Worm (Caenorhabditis elegans) whole organism, dauer: ENCODE data around the gene sre-48.
"Not testable (repeated sequence)": the region's sequence is repeated elsewhere in the genome, so short reads cannot be mapped to it uniquely, and the experiment has no call there.

ENCODE experiments used
- unc-62 ChIP-seq: sonication (generic microtip); optimal IDR thresholded peaks from 2 replicates; lab custom pipeline; 2017; ENCODE audit warnings: missing biosample characterization, missing genetic modification reagents, missing genetic modification characterization

The sre-48 gene

ce11 chrII:13979833-13980513 is at the start of gene sre-48:
Gene sre-48, minus strand, starts transcription at chrII:13979883.
- TF ChIP-seq unc-62 (GFP tag; lab: Kevin White, UChicago), result no peak

DNA sequence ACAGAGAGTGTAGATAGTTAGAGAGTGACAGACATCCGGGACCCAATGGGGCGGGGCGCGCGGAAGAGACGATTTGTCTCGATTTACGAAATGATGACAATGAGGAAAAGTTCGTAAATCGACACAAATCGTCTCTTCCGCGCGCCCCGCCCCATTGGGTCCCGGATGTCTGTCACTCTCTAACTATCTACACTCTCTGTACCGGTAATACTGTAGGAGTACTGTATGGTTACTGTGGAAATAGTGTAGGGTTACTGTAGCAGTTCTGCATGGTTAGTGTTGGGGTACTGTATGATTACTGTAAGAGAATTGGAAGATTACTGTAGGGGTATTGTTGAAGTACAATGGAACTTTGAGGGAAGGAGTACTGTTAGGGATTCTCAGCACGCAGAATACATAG is 41.5 kb upstream of the sre-48 start, which contains the start of gene F01D5.10:
F01D5.10 (minus strand) TSS at position 101 of the 400 bp plus-strand sequence.
- not testable (repeated sequence) for TF ChIP-seq unc-62 (GFP tag; lab: Kevin White, UChicago)

ce11 chrII:14018887-14019286 is 39.2 kb upstream of the sre-48 start:
- TF ChIP-seq unc-62 (GFP tag; lab: Kevin White, UChicago), result no peak

DNA sequence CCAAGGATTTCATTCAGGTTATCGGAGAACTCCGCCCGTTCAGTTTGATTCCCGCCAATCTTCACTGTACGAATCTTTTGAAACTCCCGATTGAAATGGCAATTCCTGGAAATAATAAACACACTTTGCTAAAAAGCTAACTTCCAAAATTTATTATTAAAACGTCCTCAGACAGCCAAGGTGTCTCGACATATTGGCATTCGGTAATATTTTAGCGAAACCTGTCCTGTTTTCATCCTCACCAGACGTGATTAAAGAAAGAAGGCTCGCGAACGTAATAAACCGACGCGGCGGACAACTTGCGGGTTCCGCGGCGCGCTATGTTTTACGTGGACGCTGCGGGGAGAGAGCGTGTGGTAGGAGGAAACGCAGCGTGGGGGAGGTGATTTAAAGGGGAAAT is 38.5 kb upstream of the sre-48 start:
- TF ChIP-seq unc-62 (GFP tag; lab: Kevin White, UChicago), result no peak

ce11 chrII:14016865-14017264 is 37.2 kb upstream of the sre-48 start, which contains the start of gene cyp-37A1:
Gene cyp-37A1, minus strand, starts transcription at chrII:14016965.
- TF ChIP-seq unc-62 (GFP tag; lab: Kevin White, UChicago), result no peak

DNA sequence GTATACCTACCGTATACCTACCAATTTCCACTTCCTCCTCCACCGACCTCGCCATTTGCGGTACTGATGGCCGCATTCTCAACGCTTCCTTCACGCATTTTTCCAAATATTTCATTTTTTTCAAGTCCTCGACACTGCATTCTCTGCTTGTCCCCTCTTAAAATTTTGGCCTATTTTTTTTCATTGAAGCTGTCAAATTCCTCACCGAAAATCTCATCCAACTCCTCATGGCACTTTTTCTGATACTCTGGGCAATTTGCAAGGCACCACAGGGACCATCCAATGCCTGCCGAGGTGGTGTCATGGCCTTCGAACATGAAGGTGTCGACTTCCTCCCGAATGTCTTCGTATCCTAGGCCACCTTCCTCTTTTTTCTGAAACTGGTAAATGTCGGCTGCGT is 35.0 kb upstream of the sre-48 start:
- no peak for TF ChIP-seq unc-62 (GFP tag; lab: Kevin White, UChicago)

DNA sequence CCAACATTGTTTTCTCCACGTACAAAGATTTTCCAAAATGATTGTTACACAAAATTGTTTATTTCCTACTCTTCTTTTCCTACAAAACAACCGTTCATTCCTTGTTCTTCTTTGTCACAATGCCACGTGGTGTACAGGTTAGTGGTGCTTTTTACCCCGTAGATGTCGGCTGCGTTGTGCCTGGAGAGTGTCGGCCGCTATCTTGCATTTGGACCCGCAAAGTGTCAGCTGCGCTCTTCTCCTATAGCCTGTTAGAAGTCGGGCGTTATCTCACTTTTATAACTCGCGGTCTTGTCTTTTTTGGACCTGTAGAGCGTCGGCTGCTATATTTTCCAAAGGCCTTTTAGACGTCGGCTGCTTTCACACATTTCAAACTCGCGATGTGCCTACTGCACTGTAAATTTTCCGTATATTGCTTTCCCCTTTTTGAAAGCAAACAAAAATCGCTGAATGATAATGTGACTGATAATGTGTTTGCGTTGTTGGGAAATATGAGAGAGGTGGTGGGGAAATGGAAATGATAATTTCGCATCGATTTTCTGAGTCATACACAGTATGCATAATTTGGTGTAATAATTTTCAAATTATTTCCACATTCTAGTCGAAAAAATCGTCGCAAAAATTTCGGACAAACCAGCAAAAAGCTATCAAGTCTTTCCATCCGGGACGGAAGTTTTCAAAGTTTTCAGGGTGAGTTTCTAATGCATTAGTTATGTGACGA is 31.1 kb upstream of the sre-48 start, which contains the start of gene F01D5.8:
F01D5.8 (plus strand) TSS at position 51 of the 721 bp plus-strand sequence.
- no peak for TF ChIP-seq unc-62 (GFP tag; lab: Kevin White, UChicago)

- no peak for TF ChIP-seq unc-62 (GFP tag; lab: Kevin White, UChicago)
Measured at ce11 chrII:14008359-14008758, 28.7 kb upstream of the sre-48 start, which contains the start of gene F01D5.7. Gene F01D5.7, plus strand, starts transcription at chrII:14008659.

DNA sequence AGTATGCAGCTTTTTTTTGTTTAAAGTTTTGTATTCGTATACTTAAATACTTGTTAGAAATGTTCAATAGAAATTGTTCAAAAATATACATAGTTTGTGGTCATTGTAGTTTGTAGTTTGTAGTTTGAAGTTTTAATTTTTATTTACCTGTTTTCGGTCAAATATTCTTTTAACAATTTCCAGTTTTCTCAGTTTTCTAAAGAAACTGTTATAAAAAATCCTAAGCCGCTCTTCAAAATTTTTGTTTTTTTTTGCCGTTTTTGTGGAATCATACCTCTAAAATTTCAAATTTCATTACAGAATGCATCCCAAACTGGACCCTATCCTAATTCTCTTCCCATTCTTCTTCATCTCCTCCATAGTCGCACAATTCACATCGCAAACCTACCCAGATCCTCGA is 26.5 kb upstream of the sre-48 start, which contains the start of gene F01D5.6:
F01D5.6 (plus strand) TSS at position 301 of the 400 bp plus-strand sequence.
- TF ChIP-seq unc-62 (GFP tag; lab: Kevin White, UChicago), result no peak

DNA sequence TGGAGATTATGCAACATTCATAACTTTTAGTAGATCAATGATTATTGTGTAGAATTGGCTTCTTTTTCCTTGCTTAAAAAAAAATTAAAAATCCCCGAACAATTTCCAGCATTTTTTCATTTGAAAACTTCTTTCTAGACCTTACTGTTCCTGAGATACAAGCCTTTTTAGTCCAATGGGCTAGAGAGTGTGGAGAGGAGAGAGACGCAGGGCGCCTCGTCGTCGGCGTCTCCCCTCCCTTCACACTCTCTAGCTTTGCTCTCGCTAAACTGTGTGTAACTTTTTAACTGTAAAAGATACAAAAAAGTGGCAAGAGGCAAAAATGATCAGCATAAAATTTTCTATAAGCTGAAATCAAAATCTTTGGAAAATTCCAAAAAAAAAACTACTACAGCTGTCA is 25.5 kb upstream of the sre-48 start:
- TF ChIP-seq unc-62 (GFP tag; lab: Kevin White, UChicago), result no peak

- TF ChIP-seq unc-62 (GFP tag; lab: Kevin White, UChicago), result no peak
Measured at ce11 chrII:14004770-14005169, 25.1 kb upstream of the sre-48 start.

- no peak for TF ChIP-seq unc-62 (GFP tag; lab: Kevin White, UChicago)
Measured at ce11 chrII:14003821-14004430, 24.2 kb upstream of the sre-48 start.

DNA sequence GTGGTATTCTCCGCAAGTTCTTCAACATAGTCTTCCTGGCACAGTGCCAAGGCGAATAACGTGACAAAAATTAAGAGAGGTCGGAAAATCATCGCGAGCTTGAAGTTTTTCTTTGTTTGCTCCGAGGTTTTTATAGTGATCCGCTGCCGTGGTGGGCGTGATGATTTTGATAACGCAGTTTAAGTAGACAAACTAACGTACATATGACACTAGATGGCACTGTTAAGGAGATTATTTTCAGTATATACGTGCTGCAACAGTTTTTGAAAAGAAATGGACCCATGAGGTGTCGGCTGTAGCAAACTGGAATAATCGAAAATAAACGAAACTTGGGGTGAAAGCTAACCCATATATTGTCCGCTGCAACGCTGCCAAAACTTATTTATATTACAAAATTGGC is 22.5 kb upstream of the sre-48 start, which contains the start of gene F01D5.5:
F01D5.5 (minus strand) TSS at position 101 of the 400 bp plus-strand sequence.
- TF ChIP-seq unc-62 (GFP tag; lab: Kevin White, UChicago), result no peak

DNA sequence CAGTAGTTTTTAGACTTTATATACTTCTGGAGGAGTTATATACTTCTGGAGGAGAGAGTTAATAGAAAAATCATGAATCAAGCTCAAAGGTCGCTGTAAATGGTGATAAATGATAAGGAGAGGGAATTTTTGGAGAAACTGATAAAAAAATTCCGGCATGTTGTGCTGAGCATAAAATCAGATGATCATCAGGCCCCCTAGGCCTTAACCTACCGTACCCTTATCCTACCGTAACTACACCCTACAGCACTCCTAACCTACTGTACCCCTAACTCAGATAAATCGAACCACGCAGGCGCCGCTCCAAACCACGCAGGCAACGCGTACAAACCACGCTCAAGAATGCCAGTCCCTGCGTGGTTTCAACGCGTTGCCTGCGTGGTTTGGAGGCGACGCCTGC is 20.4 kb upstream of the sre-48 start, which contains the start of gene F01D5.3:
F01D5.3 (minus strand) TSS at position 101 of the 400 bp plus-strand sequence.
- not testable (repeated sequence) for TF ChIP-seq unc-62 (GFP tag; lab: Kevin White, UChicago)

DNA sequence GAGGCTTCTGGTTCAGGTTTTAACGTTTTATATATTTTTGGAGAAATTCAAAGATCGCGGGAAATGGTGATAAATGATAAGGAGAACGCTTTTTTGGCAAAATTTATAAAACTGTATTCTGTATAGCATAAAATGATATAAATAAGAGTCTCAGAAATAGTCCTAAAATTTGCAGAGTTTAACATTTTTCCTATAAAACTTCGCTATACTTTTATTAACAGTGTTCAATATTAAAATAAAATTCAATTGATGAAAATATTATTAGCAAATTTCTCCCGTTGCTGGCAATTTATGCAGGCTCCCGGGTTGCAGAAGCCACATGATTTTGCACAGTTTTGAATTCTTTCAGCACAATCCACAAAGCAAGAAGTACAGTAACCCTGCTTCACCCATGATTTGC is 19.3 kb upstream of the sre-48 start, which contains the start of gene F01D5.2:
F01D5.2 (minus strand) TSS at position 101 of the 400 bp plus-strand sequence.
- no peak for TF ChIP-seq unc-62 (GFP tag; lab: Kevin White, UChicago)

DNA sequence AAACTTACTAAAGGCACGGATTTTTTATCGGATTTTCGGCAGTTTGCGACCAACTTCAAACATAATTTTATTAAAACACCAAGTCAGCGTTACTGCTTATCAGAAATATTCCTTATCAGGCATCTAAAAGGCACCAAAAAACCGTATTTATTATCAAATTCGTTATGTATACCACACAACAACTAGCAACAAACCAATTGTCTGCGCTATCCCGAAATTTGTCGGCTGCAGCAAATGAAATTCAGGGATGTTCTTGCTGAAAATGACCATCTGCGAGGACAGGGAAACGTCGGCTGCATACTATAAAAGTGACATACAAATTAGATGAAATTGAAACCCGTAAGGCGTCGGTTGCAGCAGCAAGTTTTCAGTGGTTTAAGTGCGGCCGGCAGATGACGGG is 18.3 kb upstream of the sre-48 start:
- TF ChIP-seq unc-62 (GFP tag; lab: Kevin White, UChicago), result no peak
